Worm (Caenorhabditis elegans) whole organism, early embryonic: ENCODE results near the gene C08F8.2.

Experiments
- ama-1 ChIP-seq: fragments of 150-350 bp; optimal IDR thresholded peaks from 2 replicates; lab custom pipeline; 2014
- ceh-13 ChIP-seq: fragments of 200-800 bp; sonication (Bioruptor generic); optimal IDR thresholded peaks from 2 replicates; lab custom pipeline; 2018; ENCODE audit warnings: mild to moderate bottlenecking, missing genetic modification characterization, missing compliant biosample characterization
- ceh-36 ChIP-seq: sonication (generic microtip); optimal IDR thresholded peaks from 2 replicates; lab custom pipeline; 2016; ENCODE audit warnings: missing genetic modification characterization, inconsistent platforms, missing compliant biosample characterization
- hmbx-1 ChIP-seq: sonication (generic microtip); optimal IDR thresholded peaks from 2 replicates; lab custom pipeline; 2016; ENCODE audit warnings: mild to moderate bottlenecking, missing genetic modification characterization, missing compliant biosample characterization
- pes-1 ChIP-seq: fragments of 200-800 bp; sonication (Bioruptor generic); IDR thresholded peaks from 2 replicates; pipeline ENCODE4 v1.3.6; 2022; ENCODE audit warnings: missing genetic modification reagents, missing genetic modification characterization, missing compliant biosample characterization
- scrt-1 ChIP-seq: fragments of 200-800 bp; sonication (Bioruptor generic); IDR thresholded peaks from 2 replicates; pipeline ENCODE4 v1.3.6; 2022; ENCODE audit warnings: missing genetic modification characterization, missing compliant biosample characterization

ce11 chrIV:11112641-11113040, 38.2 kb upstream of the C08F8.2 start, which contains the start of gene clc-9:
- no peak for TF ChIP-seq ama-1 (lab: Kevin White, UChicago)
- TF ChIP-seq ceh-13 (GFP tag; lab: Kevin White, UChicago): no peak
- TF ChIP-seq ceh-36 (tag; lab: Kevin White, UChicago): no peak
- TF ChIP-seq pes-1: no peak
- TF ChIP-seq scrt-1 (GFP tag; lab: Robert Waterston, UW): no peak
- no peak for TF ChIP-seq hmbx-1 (tag; lab: Kevin White, UChicago)
